Fruit fly (Drosophila melanogaster): ENCODE measurements around the gene CG15529.

DNA sequence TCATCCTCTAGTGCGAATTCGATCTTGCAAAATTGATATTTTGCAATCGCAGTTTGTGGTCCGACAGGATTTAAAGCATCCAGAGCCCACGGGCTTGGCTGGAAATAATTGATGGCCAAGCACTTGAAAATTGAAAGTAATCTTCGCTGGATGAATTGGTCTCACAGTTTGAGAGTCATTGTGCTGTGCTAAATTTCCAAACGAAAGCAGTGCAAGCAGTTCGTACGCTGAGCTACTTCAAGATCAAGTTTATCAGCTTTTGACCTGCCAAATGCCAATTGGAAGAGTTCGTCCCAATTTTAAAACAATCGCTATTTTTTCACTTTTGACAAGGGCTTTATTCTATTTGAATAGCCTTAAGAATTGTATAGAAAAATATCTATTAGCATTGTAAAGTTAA lies 2.0 kb downstream of the CG15529 start:
- TF ChIP-seq CG9705 (GFP tag; optimal IDR thresholded peaks at IDR 0.05) (no peak), fru (GFP tag; optimal IDR thresholded peaks at IDR 0.05) (no peak)
